Worm (Caenorhabditis elegans) whole organism, L1 larva: ENCODE results near the gene hal-2.

ENCODE experiments used
- C16A3.4 ChIP-seq: fragments of 150-350 bp; optimal IDR thresholded peaks from 2 replicates; lab custom pipeline; 2014; ENCODE audit warnings: missing biosample characterization, missing genetic modification characterization
- F16B12.6 ChIP-seq: fragments of 150-350 bp; optimal IDR thresholded peaks from 2 replicates; lab custom pipeline; 2014; ENCODE audit warnings: missing biosample characterization, missing genetic modification characterization
- Y116A8C.19 ChIP-seq: sonication (generic microtip); optimal IDR thresholded peaks from 2 replicates; lab custom pipeline; 2016; ENCODE audit warnings: missing compliant biosample characterization, missing genetic modification characterization, borderline replicate concordance
- blmp-1 ChIP-seq: fragments of 150-350 bp; optimal IDR thresholded peaks from 2 replicates; lab custom pipeline; 2014; ENCODE audit warnings: missing biosample characterization, missing genetic modification characterization
- ceh-63 ChIP-seq: fragments of 200-800 bp; sonication (Bioruptor generic); optimal IDR thresholded peaks from 2 replicates; lab custom pipeline; 2018; ENCODE audit warnings: mild to moderate bottlenecking, missing genetic modification characterization, missing compliant biosample characterization
- ceh-8 ChIP-seq: fragments of 200-800 bp; sonication (Bioruptor generic); optimal IDR thresholded peaks from 2 replicates; lab custom pipeline; 2018; ENCODE audit warnings: mild to moderate bottlenecking, missing genetic modification characterization, moderate library complexity, missing compliant biosample characterization
- ceh-88 ChIP-seq: fragments of 200-800 bp; sonication (Bioruptor generic); IDR thresholded peaks from 2 replicates; pipeline ENCODE4 v1.3.6; 2022; ENCODE audit warnings: missing genetic modification characterization, missing compliant biosample characterization
- ceh-90 ChIP-seq: sonication (generic microtip); optimal IDR thresholded peaks from 2 replicates; lab custom pipeline; 2016; ENCODE audit warnings: missing genetic modification characterization, missing compliant biosample characterization
- dpl-1 ChIP-seq, 3 experiments: fragments of 150-350 bp in 2 of 3; sonication (generic microtip) in 1 of 3; optimal IDR thresholded peaks; 2 replicates each; lab custom pipeline; 2014 to 2017; ENCODE audit warnings: missing biosample characterization in 3 of 3, missing genetic modification characterization in 3 of 3, missing genetic modification reagents in 3 of 3
- dsc-1 ChIP-seq: sonication (generic microtip); optimal IDR thresholded peaks from 2 replicates; lab custom pipeline; 2016; ENCODE audit warnings: mild to moderate bottlenecking, missing genetic modification characterization, missing compliant biosample characterization
- efl-1 ChIP-seq, 4 experiments: fragments of 150-350 bp; optimal IDR thresholded peaks in 3 of 4; peaks in 1 of 4; 1 replicate in 1 of 4; 2 replicates in 3 of 4; lab custom pipeline; 2014; ENCODE audit warnings: missing biosample characterization in 2 of 4, missing genetic modification characterization in 2 of 4, missing genetic modification reagents in 2 of 4
- efl-3 ChIP-seq: fragments of 200-800 bp; sonication (Bioruptor generic); optimal IDR thresholded peaks from 2 replicates; lab custom pipeline; 2018; ENCODE audit warnings: mild to moderate bottlenecking, missing genetic modification characterization, missing compliant biosample characterization
- egl-27 ChIP-seq, 2 experiments: fragments of 150-350 bp in 1 of 2; sonication (generic microtip); optimal IDR thresholded peaks; 3 replicates each; lab custom pipeline; 2017 to 2018; ENCODE audit warnings: missing biosample characterization in 2 of 2, missing genetic modification characterization in 2 of 2, missing genetic modification reagents in 2 of 2
- elt-2 ChIP-seq: sonication (generic microtip); optimal IDR thresholded peaks from 2 replicates; lab custom pipeline; 2016; ENCODE audit warnings: missing genetic modification characterization, mild to moderate bottlenecking, inconsistent platforms, missing compliant biosample characterization, missing genetic modification reagents
- fkh-10 ChIP-seq: sonication (generic microtip); optimal IDR thresholded peaks from 2 replicates; lab custom pipeline; 2017; ENCODE audit warnings: missing biosample characterization, missing genetic modification reagents, missing genetic modification characterization
- grh-1 ChIP-seq: fragments of 200-800 bp; sonication (Bioruptor generic); IDR thresholded peaks from 2 replicates; pipeline ENCODE4 v1.3.6; 2022; ENCODE audit warnings: missing genetic modification reagents, missing genetic modification characterization, missing compliant biosample characterization
- hlh-4 ChIP-seq: sonication (generic microtip); optimal IDR thresholded peaks from 2 replicates; lab custom pipeline; 2016; ENCODE audit warnings: mild to moderate bottlenecking, missing genetic modification characterization, missing compliant biosample characterization
- irx-1 ChIP-seq: sonication (generic microtip); optimal IDR thresholded peaks from 2 replicates; lab custom pipeline; 2016; ENCODE audit warnings: missing genetic modification characterization, missing compliant biosample characterization
- isw-1 ChIP-seq: fragments of 200-800 bp; sonication (Bioruptor generic); IDR thresholded peaks from 2 replicates; pipeline ENCODE4 v1.3.6; 2022; ENCODE audit warnings: missing genetic modification characterization, missing compliant biosample characterization
- jun-1 ChIP-seq: fragments of 150-350 bp; optimal IDR thresholded peaks from 2 replicates; lab custom pipeline; 2014; ENCODE audit warnings: missing biosample characterization, missing genetic modification reagents, missing genetic modification characterization
- lin-14 ChIP-seq: fragments of 200-800 bp; sonication (Bioruptor generic); optimal IDR thresholded peaks from 2 replicates; lab custom pipeline; 2018; ENCODE audit warnings: mild to moderate bottlenecking, missing genetic modification characterization, moderate library complexity, missing compliant biosample characterization
- lin-15B ChIP-seq: fragments of 150-350 bp; sonication (generic microtip); optimal IDR thresholded peaks from 3 replicates; lab custom pipeline; 2014; ENCODE audit warnings: missing biosample characterization, missing genetic modification characterization
- lin-35 ChIP-seq, 2 experiments: fragments of 150-350 bp; optimal IDR thresholded peaks; 2 replicates each; lab custom pipeline; 2014; ENCODE audit warnings: missing biosample characterization in 2 of 2, missing genetic modification characterization in 2 of 2, missing genetic modification reagents in 2 of 2
- mdl-1 ChIP-seq, 2 experiments: fragments of 150-350 bp; optimal IDR thresholded peaks; 2 replicates each; lab custom pipeline; 2014 to 2017; ENCODE audit warnings: missing biosample characterization in 2 of 2, missing genetic modification characterization in 2 of 2, inconsistent platforms in 1 of 2
- mef-2 ChIP-seq: fragments of 150-350 bp; optimal IDR thresholded peaks from 2 replicates; lab custom pipeline; 2014; ENCODE audit warnings: missing biosample characterization, missing genetic modification characterization
- mep-1 ChIP-seq: fragments of 150-350 bp; optimal IDR thresholded peaks from 2 replicates; lab custom pipeline; 2014; ENCODE audit warnings: missing biosample characterization, missing genetic modification characterization
- nhr-11 ChIP-seq: fragments of 150-350 bp; optimal IDR thresholded peaks from 2 replicates; lab custom pipeline; 2014; ENCODE audit warnings: missing biosample characterization, missing genetic modification characterization
- nhr-12 ChIP-seq: sonication (generic microtip); optimal IDR thresholded peaks from 2 replicates; lab custom pipeline; 2017; ENCODE audit warnings: missing biosample characterization, missing genetic modification characterization
- nhr-20 ChIP-seq: sonication (generic microtip); optimal IDR thresholded peaks from 2 replicates; lab custom pipeline; 2016; ENCODE audit warnings: mild to moderate bottlenecking, missing genetic modification characterization, missing compliant biosample characterization
- nhr-237 ChIP-seq: fragments of 150-350 bp; optimal IDR thresholded peaks from 2 replicates; lab custom pipeline; 2014; ENCODE audit warnings: missing biosample characterization, missing genetic modification characterization
- nhr-28 ChIP-seq: fragments of 150-350 bp; optimal IDR thresholded peaks from 2 replicates; lab custom pipeline; 2014; ENCODE audit warnings: missing biosample characterization, missing genetic modification characterization
- nhr-47 ChIP-seq: sonication (generic microtip); optimal IDR thresholded peaks from 2 replicates; lab custom pipeline; 2016; ENCODE audit warnings: mild to moderate bottlenecking, missing genetic modification characterization, moderate library complexity, missing compliant biosample characterization
- nhr-71 ChIP-seq: sonication (generic microtip); optimal IDR thresholded peaks from 2 replicates; lab custom pipeline; 2016; ENCODE audit warnings: mild to moderate bottlenecking, missing genetic modification characterization, moderate library complexity, missing compliant biosample characterization
- nhr-76 ChIP-seq: sonication (generic microtip); optimal IDR thresholded peaks from 2 replicates; lab custom pipeline; 2017; ENCODE audit warnings: missing biosample characterization, missing genetic modification characterization
- nhr-77 ChIP-seq: fragments of 150-350 bp; optimal IDR thresholded peaks from 2 replicates; lab custom pipeline; 2014; ENCODE audit warnings: missing biosample characterization, missing genetic modification characterization
- nhr-85 ChIP-seq: sonication (generic microtip); peaks from one replicate; lab custom pipeline; 2016; ENCODE audit warnings: missing genetic modification characterization, inconsistent platforms, missing compliant biosample characterization
- nhr-90 ChIP-seq: sonication (generic microtip); optimal IDR thresholded peaks from 2 replicates; lab custom pipeline; 2016; ENCODE audit warnings: mild to moderate bottlenecking, missing genetic modification characterization, missing compliant biosample characterization; ENCODE audit not compliant: poor library complexity
- pax-3 ChIP-seq: fragments of 200-800 bp; sonication (Bioruptor generic); optimal IDR thresholded peaks from 2 replicates; lab custom pipeline; 2018; ENCODE audit warnings: mild to moderate bottlenecking, missing genetic modification characterization, moderate library complexity, missing compliant biosample characterization
- pqm-1 ChIP-seq: sonication (generic microtip); optimal IDR thresholded peaks from 3 replicates; lab custom pipeline; 2017; ENCODE audit warnings: missing biosample characterization, missing genetic modification characterization
- rnt-1 ChIP-seq: sonication (generic microtip); optimal IDR thresholded peaks from 2 replicates; lab custom pipeline; 2016; ENCODE audit warnings: mild to moderate bottlenecking, missing genetic modification characterization, moderate library complexity, missing compliant biosample characterization
- snu-23 ChIP-seq: sonication (generic microtip); optimal IDR thresholded peaks from 2 replicates; lab custom pipeline; 2016; ENCODE audit warnings: missing genetic modification characterization, missing compliant biosample characterization
- sox-4 ChIP-seq: sonication (generic microtip); optimal IDR thresholded peaks from 2 replicates; lab custom pipeline; 2016; ENCODE audit warnings: missing genetic modification characterization, missing compliant biosample characterization
- sptf-1 ChIP-seq: fragments of 150-350 bp; optimal IDR thresholded peaks from 2 replicates; lab custom pipeline; 2014; ENCODE audit warnings: missing biosample characterization, missing genetic modification characterization
- sup-37 ChIP-seq: fragments of 200-800 bp; sonication (Bioruptor generic); optimal IDR thresholded peaks from 2 replicates; lab custom pipeline; 2018; ENCODE audit warnings: mild to moderate bottlenecking, missing genetic modification characterization, missing compliant biosample characterization
- swsn-7 ChIP-seq: sonication (generic microtip); optimal IDR thresholded peaks from 2 replicates; lab custom pipeline; 2016; ENCODE audit warnings: missing genetic modification characterization, missing compliant biosample characterization
- tbx-2 ChIP-seq: sonication (generic microtip); optimal IDR thresholded peaks from 2 replicates; lab custom pipeline; 2016; ENCODE audit warnings: missing genetic modification characterization, missing compliant biosample characterization
- zag-1 ChIP-seq: fragments of 150-350 bp; optimal IDR thresholded peaks from 2 replicates; lab custom pipeline; 2014; ENCODE audit warnings: missing biosample characterization, missing genetic modification characterization
- zip-4 ChIP-seq: fragments of 200-800 bp; sonication (Bioruptor generic); optimal IDR thresholded peaks from 2 replicates; lab custom pipeline; 2018; ENCODE audit warnings: mild to moderate bottlenecking, missing genetic modification characterization, moderate library complexity, missing compliant biosample characterization
- ztf-11 ChIP-seq, 2 experiments: sonication (generic microtip); optimal IDR thresholded peaks; 2 replicates each; lab custom pipeline; 2016 to 2017; ENCODE audit warnings: missing genetic modification characterization in 2 of 2, missing biosample characterization in 1 of 2, missing compliant biosample characterization in 1 of 2
- ztf-4 ChIP-seq: fragments of 150-350 bp; optimal IDR thresholded peaks from 2 replicates; lab custom pipeline; 2014; ENCODE audit warnings: missing biosample characterization, missing genetic modification characterization

The hal-2 gene

ce11 chrIII:10094538-10094937, 5.8 kb upstream of the hal-2 start:
- TF ChIP-seq swsn-7 (tag; lab: Kevin White, UChicago), result peak; percentile 21
- no peak for TF ChIP-seq ceh-88 (GFP tag; lab: Robert Waterston, UW)
- TF ChIP-seq sup-37 (GFP tag; lab: Kevin White, UChicago), result no peak
- TF ChIP-seq lin-14 (GFP tag; lab: Kevin White, UChicago), result peak; percentile 60
- peak; percentile 21 for TF ChIP-seq nhr-47 (tag; lab: Kevin White, UChicago)
- peak; percentile 43 for TF ChIP-seq blmp-1 (tag; lab: Kevin White, UChicago)
- TF ChIP-seq lin-15B (tag; lab: Kevin White, UChicago), result no peak
- peak; percentile 32 for TF ChIP-seq dsc-1 (tag; lab: Kevin White, UChicago)
- peak; percentile 33 for TF ChIP-seq rnt-1 (tag; lab: Kevin White, UChicago)
- TF ChIP-seq dpl-1 (GFP tag; optimal IDR thresholded peaks at IDR 0.05; lab: Kevin White, UChicago), result peak in 1 of 3 experiments; percentile 11
- TF ChIP-seq efl-1 (optimal IDR thresholded peaks at IDR 0.05; lab: Kevin White, UChicago), result peak in 1 of 2 experiments; percentile 6
- peak in 1 of 2 experiments; percentile 83 for TF ChIP-seq efl-1 (GFP tag; optimal IDR thresholded peaks at IDR 0.05 in 1 of 2; lab: Kevin White, UChicago)
- no peak for TF ChIP-seq nhr-237 (tag; lab: Kevin White, UChicago)
- TF ChIP-seq C16A3.4, result no peak
- TF ChIP-seq mep-1 (tag; lab: Kevin White, UChicago), result peak; percentile 22
- TF ChIP-seq ceh-90 (tag; lab: Kevin White, UChicago), result no peak
- no peak for TF ChIP-seq elt-2 (tag; lab: Kevin White, UChicago)
- peak; percentile 23 for TF ChIP-seq nhr-20
- peak; percentile 56 for TF ChIP-seq snu-23 (GFP tag; lab: Kevin White, UChicago)
- TF ChIP-seq nhr-90 (tag; lab: Kevin White, UChicago), result peak; percentile 37
- TF ChIP-seq nhr-71, result peak; percentile 36
- TF ChIP-seq sox-4 (tag; lab: Kevin White, UChicago), result no peak
- TF ChIP-seq ztf-11 (tag; optimal IDR thresholded peaks at IDR 0.05; lab: Kevin White, UChicago), result peak in 1 of 2 experiments; percentile 62
- peak; percentile 80 for TF ChIP-seq nhr-85
- no peak for TF ChIP-seq zag-1 (tag; lab: Kevin White, UChicago)

ce11 chrIII:10093093-10093492, 4.4 kb upstream of the hal-2 start:
- TF ChIP-seq grh-1 (GFP tag; lab: Robert Waterston, UW), result no peak
- TF ChIP-seq Y116A8C.19 (tag; lab: Kevin White, UChicago), result no peak
- no peak for TF ChIP-seq fkh-10 (GFP tag; lab: Kevin White, UChicago)
- TF ChIP-seq egl-27 (tag; optimal IDR thresholded peaks at IDR 0.05; lab: Kevin White, UChicago), result no peak
- no peak for TF ChIP-seq nhr-90 (tag; lab: Kevin White, UChicago)
- no peak for TF ChIP-seq nhr-28 (tag; lab: Kevin White, UChicago)
- peak; percentile 0 for TF ChIP-seq lin-15B (tag; lab: Kevin White, UChicago)
- TF ChIP-seq irx-1 (tag; lab: Kevin White, UChicago), result no peak
- TF ChIP-seq F16B12.6, result peak; percentile 79
- TF ChIP-seq ceh-8, result no peak
- no peak for TF ChIP-seq isw-1 (GFP tag; lab: Robert Waterston, UW)
- no peak for TF ChIP-seq ztf-4 (tag; lab: Kevin White, UChicago)
- no peak for TF ChIP-seq nhr-76 (tag; lab: Kevin White, UChicago)
- TF ChIP-seq ztf-11 (tag; optimal IDR thresholded peaks at IDR 0.05; lab: Kevin White, UChicago), result no peak
- TF ChIP-seq nhr-12 (tag; lab: Kevin White, UChicago), result no peak
- peak; percentile 1 for TF ChIP-seq tbx-2 (tag; lab: Kevin White, UChicago)
- TF ChIP-seq nhr-71, result peak; percentile 21
- no peak for TF ChIP-seq pqm-1 (tag; lab: Kevin White, UChicago)
- no peak for TF ChIP-seq swsn-7 (tag; lab: Kevin White, UChicago)
- TF ChIP-seq nhr-77, result no peak
- TF ChIP-seq rnt-1 (tag; lab: Kevin White, UChicago), result peak; percentile 51
- no peak for TF ChIP-seq ceh-63 (GFP tag; lab: Kevin White, UChicago)
- TF ChIP-seq pax-3 (tag; lab: Kevin White, UChicago), result no peak
- TF ChIP-seq jun-1 (tag; lab: Kevin White, UChicago), result no peak
- no peak for TF ChIP-seq zip-4 (GFP tag; lab: Kevin White, UChicago)
- no peak for TF ChIP-seq efl-3 (GFP tag; lab: Kevin White, UChicago)
- TF ChIP-seq C16A3.4, result no peak
- no peak for TF ChIP-seq hlh-4 (tag; lab: Kevin White, UChicago)
- no peak for TF ChIP-seq mef-2
- peak; percentile 88 to 94 for TF ChIP-seq lin-35 (GFP tag; optimal IDR thresholded peaks at IDR 0.05; lab: Kevin White, UChicago)
- no peak for TF ChIP-seq sptf-1 (tag; lab: Kevin White, UChicago)
- TF ChIP-seq nhr-85, result no peak
- no peak for TF ChIP-seq nhr-11
- no peak for TF ChIP-seq sup-37 (GFP tag; lab: Kevin White, UChicago)
- peak in 1 of 2 experiments; percentile 30 for TF ChIP-seq mdl-1 (tag; optimal IDR thresholded peaks at IDR 0.05; lab: Kevin White, UChicago)
- no peak for TF ChIP-seq mep-1 (tag; lab: Kevin White, UChicago)
- no peak for TF ChIP-seq blmp-1 (tag; lab: Kevin White, UChicago)
